Fruit fly (Drosophila melanogaster): ENCODE results near the gene CG2202.

DNA sequence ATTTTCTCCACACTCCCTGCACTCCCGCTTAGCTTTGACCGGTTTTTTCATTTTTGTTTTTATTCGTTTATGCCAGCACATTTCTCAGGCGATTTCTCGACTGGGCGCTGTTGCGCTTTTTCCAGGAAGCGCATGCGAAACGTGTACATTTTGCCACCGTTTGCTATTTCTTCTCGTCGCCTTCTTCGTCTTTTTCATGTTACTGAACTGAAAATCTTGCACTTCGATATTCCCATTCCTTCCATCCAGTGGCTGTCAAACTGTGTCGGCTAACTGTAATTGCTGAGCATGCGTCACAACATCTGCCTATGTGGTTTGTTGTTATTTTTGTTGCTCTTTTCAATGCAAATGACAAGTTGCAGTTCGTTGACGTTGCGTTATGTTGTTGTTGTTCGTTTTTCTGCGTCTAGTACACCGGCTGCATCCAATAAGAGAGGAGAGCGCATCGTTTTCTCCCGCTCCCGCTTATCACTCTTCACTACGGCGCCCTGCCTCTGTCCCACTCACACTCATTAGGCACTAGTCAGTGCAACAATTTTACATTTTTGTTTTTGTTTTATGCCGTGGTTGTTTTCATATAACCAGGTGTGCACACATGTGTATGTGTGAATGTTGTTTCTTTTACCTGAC, 46.6 kb upstream of the CG2202 start:
- TF ChIP-seq psq (optimal IDR thresholded peaks at IDR 0.05) (no peak), h (optimal IDR thresholded peaks at IDR 0.05) (no peak), Myc (optimal IDR thresholded peaks at IDR 0.05) (no peak), Sin3A (optimal IDR thresholded peaks at IDR 0.05) (no peak), ttk (optimal IDR thresholded peaks at IDR 0.05) (no peak)

Measured in Kc167 (cell line).